Fruit fly (Drosophila melanogaster) whole organism, pupa: ENCODE results near the gene RpS5b.

Experiments
- CG10348 ChIP-seq: fragments of 200-800 bp; sonication (Bioruptor generic); IDR thresholded peaks from 2 replicates; pipeline ENCODE4 v1.3.6; 2022; ENCODE audit warnings: missing biosample characterization, missing genetic modification characterization
- CG12605 ChIP-seq: fragments of 200-800 bp; sonication (Bioruptor generic); IDR thresholded peaks from 2 replicates; pipeline ENCODE4 v1.3.6; 2022; ENCODE audit warnings: missing biosample characterization, missing genetic modification characterization
- CG13204 ChIP-seq: fragments of 200-800 bp; sonication (Bioruptor generic); optimal IDR thresholded peaks from 2 replicates; lab custom pipeline; 2018; ENCODE audit warnings: missing biosample characterization, mild to moderate bottlenecking, missing genetic modification characterization, moderate library complexity
- CG14655 ChIP-seq: fragments of 200-800 bp; sonication (Bioruptor generic); optimal IDR thresholded peaks from 3 replicates; lab custom pipeline; 2017; ENCODE audit warnings: mild to moderate bottlenecking, missing biosample characterization, missing genetic modification reagents, missing genetic modification characterization
- CG15710 ChIP-seq: fragments of 200-800 bp; sonication (Bioruptor generic); optimal IDR thresholded peaks from 2 replicates; lab custom pipeline; 2018; ENCODE audit warnings: missing biosample characterization, mild to moderate bottlenecking, missing genetic modification characterization, moderate library complexity
- CG17806 ChIP-seq: fragments of 200-800 bp; sonication (Bioruptor generic); optimal IDR thresholded peaks from 2 replicates; lab custom pipeline; 2018; ENCODE audit warnings: missing biosample characterization, mild to moderate bottlenecking, missing genetic modification characterization, moderate library complexity
- CG32121 ChIP-seq: fragments of 200-800 bp; sonication (Bioruptor generic); IDR thresholded peaks from 2 replicates; pipeline ENCODE4 v1.3.6; 2022; ENCODE audit warnings: missing biosample characterization, missing genetic modification characterization
- CG34367 ChIP-seq: fragments of 200-800 bp; sonication (Bioruptor generic); optimal IDR thresholded peaks from 2 replicates; lab custom pipeline; 2018; ENCODE audit warnings: missing biosample characterization, mild to moderate bottlenecking, missing genetic modification characterization
- CG4496 ChIP-seq: fragments of 200-800 bp; sonication (Bioruptor generic); IDR thresholded peaks from 3 replicates; pipeline ENCODE4 v1.3.6; 2022; ENCODE audit warnings: missing biosample characterization, missing genetic modification characterization
- CG8159 ChIP-seq: fragments of 200-800 bp; sonication (Bioruptor generic); optimal IDR thresholded peaks from 3 replicates; lab custom pipeline; 2018; ENCODE audit warnings: missing biosample characterization, mild to moderate bottlenecking, missing genetic modification characterization, moderate library complexity
- CG8301 ChIP-seq: fragments of 200-800 bp; sonication (Bioruptor generic); optimal IDR thresholded peaks from 2 replicates; lab custom pipeline; 2018; ENCODE audit warnings: missing biosample characterization, mild to moderate bottlenecking, missing genetic modification characterization
- CG9948 ChIP-seq: fragments of 200-800 bp; sonication (Bioruptor generic); optimal IDR thresholded peaks from 2 replicates; lab custom pipeline; 2018; ENCODE audit warnings: missing biosample characterization, mild to moderate bottlenecking, missing genetic modification characterization, moderate library complexity
- D1 ChIP-seq: fragments of 200-800 bp; sonication (Bioruptor generic); optimal IDR thresholded peaks from 2 replicates; lab custom pipeline; 2018; ENCODE audit warnings: missing biosample characterization, mild to moderate bottlenecking, missing genetic modification characterization, moderate library complexity
- EcR ChIP-seq: fragments of 200-800 bp; sonication (Bioruptor generic); optimal IDR thresholded peaks from 3 replicates; lab custom pipeline; 2019; ENCODE audit warnings: missing biosample characterization, missing genetic modification characterization, mild to moderate bottlenecking, moderate library complexity, missing genetic modification reagents
- Ets98B ChIP-seq: fragments of 200-800 bp; sonication (Bioruptor generic); IDR thresholded peaks from 2 replicates; pipeline ENCODE4 v1.3.6; 2022; ENCODE audit warnings: missing biosample characterization, missing genetic modification characterization
- Pif1A ChIP-seq: fragments of 200-800 bp; sonication (Bioruptor generic); optimal IDR thresholded peaks from 3 replicates; lab custom pipeline; 2016; ENCODE audit warnings: missing biosample characterization, missing genetic modification characterization
- Pif1B ChIP-seq: fragments of 200-800 bp; sonication (Bioruptor generic); optimal IDR thresholded peaks from 3 replicates; lab custom pipeline; 2016; ENCODE audit warnings: missing biosample characterization, missing genetic modification characterization
- Snoo ChIP-seq: fragments of 200-800 bp; sonication (Bioruptor generic); optimal IDR thresholded peaks from 3 replicates; lab custom pipeline; 2017; ENCODE audit warnings: missing biosample characterization, mild to moderate bottlenecking, missing genetic modification characterization, inconsistent platforms
- fd96Ca ChIP-seq: fragments of 200-800 bp; sonication (Bioruptor generic); IDR thresholded peaks from 3 replicates; pipeline ENCODE4 v1.3.6; 2022; ENCODE audit warnings: missing biosample characterization, missing genetic modification characterization
- gl ChIP-seq: fragments of 200-800 bp; sonication (Bioruptor generic); optimal IDR thresholded peaks from 2 replicates; lab custom pipeline; 2018; ENCODE audit warnings: missing biosample characterization, mild to moderate bottlenecking, missing genetic modification characterization
- rn ChIP-seq: fragments of 200-800 bp; sonication (Bioruptor generic); IDR thresholded peaks from 2 replicates; pipeline ENCODE4 v1.3.6; 2022; ENCODE audit warnings: missing biosample characterization, missing genetic modification characterization

RpS5b gene

dm6 chr3R:14886011-14886534 is 15.3 kb downstream of the RpS5b start, which contains the start of the genes Rrp6, CG33331 and CG33332:
Gene Rrp6 (minus strand): TSS chr3R:14886246.
Gene CG33331 (plus strand): TSS chr3R:14886456.
Gene CG33332 (plus strand): TSS chr3R:14886456.
- TF ChIP-seq gl (tag; lab: Kevin White, UChicago) (no peak), CG34367 (tag; lab: Kevin White, UChicago) (peak; percentile 62), CG4496 (GFP tag; lab: Robert Waterston, UW) (peak; percentile 61; the same call in 2 of the 3 replicates), CG8159 (tag; lab: Kevin White, UChicago) (peak; percentile 27), rn (GFP tag; lab: Robert Waterston, UW) (0 out of 2 replicates have a peak, but pooled peaks have one; percentile 10), CG17806 (tag; lab: Kevin White, UChicago) (peak; percentile 49), CG9948 (tag; lab: Kevin White, UChicago) (peak; percentile 54), CG8301 (no peak), Ets98B (GFP tag; lab: Robert Waterston, UW) (peak; percentile 57), CG13204 (GFP tag; lab: Kevin White, UChicago) (no peak), CG32121 (GFP tag; lab: Robert Waterston, UW) (peak; percentile 78), CG10348 (no peak), CG15710 (tag; lab: Kevin White, UChicago) (peak; percentile 69), Snoo (tag; lab: Kevin White, UChicago) (peak; percentile 46), Pif1A (GFP tag; lab: Kevin White, UChicago) (no peak)
- TF ChIP-seq, all 21 proteins: peak for 10

- TF ChIP-seq Snoo (tag; lab: Kevin White, UChicago), result no peak
- TF ChIP-seq CG17806 (tag; lab: Kevin White, UChicago), result no peak
- TF ChIP-seq Ets98B (GFP tag; lab: Robert Waterston, UW), result no peak
- TF ChIP-seq Pif1B, result no peak
- no peak for TF ChIP-seq CG32121 (GFP tag; lab: Robert Waterston, UW)
- TF ChIP-seq CG34367 (tag; lab: Kevin White, UChicago), result no peak
- TF ChIP-seq CG10348, result no peak
- no peak for TF ChIP-seq gl (tag; lab: Kevin White, UChicago)
- TF ChIP-seq CG4496 (GFP tag; lab: Robert Waterston, UW), result no peak
- TF ChIP-seq EcR, result no peak
- no peak for TF ChIP-seq CG12605 (GFP tag; lab: Robert Waterston, UW)
- no peak for TF ChIP-seq CG14655
- TF ChIP-seq CG8159 (tag; lab: Kevin White, UChicago), result no peak
- TF ChIP-seq rn (GFP tag; lab: Robert Waterston, UW), result no peak
- no peak for TF ChIP-seq CG15710 (tag; lab: Kevin White, UChicago)
- no peak for TF ChIP-seq CG9948 (tag; lab: Kevin White, UChicago)
- no peak for TF ChIP-seq fd96Ca (GFP tag; lab: Robert Waterston, UW)
- TF ChIP-seq Pif1A (GFP tag; lab: Kevin White, UChicago), result no peak
These were observed 20.5 kb downstream of the RpS5b start for dm6 chr3R:14880861-14881260.

- no peak for TF ChIP-seq CG8159 (tag; lab: Kevin White, UChicago)
- TF ChIP-seq D1 (tag; lab: Kevin White, UChicago), result no peak
- no peak for TF ChIP-seq CG15710 (tag; lab: Kevin White, UChicago)
- TF ChIP-seq CG9948 (tag; lab: Kevin White, UChicago), result no peak
- TF ChIP-seq Pif1B, result no peak
- no peak for TF ChIP-seq Snoo (tag; lab: Kevin White, UChicago)
- no peak for TF ChIP-seq CG4496 (GFP tag; lab: Robert Waterston, UW)
- TF ChIP-seq CG12605 (GFP tag; lab: Robert Waterston, UW), result no peak
- peak; percentile 29; the same call in 1 of the 2 replicates for TF ChIP-seq Ets98B (GFP tag; lab: Robert Waterston, UW)
- no peak for TF ChIP-seq fd96Ca (GFP tag; lab: Robert Waterston, UW)
- peak; percentile 53 for TF ChIP-seq CG32121 (GFP tag; lab: Robert Waterston, UW)
- no peak for TF ChIP-seq CG34367 (tag; lab: Kevin White, UChicago)
- TF ChIP-seq CG14655, result no peak
These were observed 22.0 kb downstream of the RpS5b start, which contains the start of gene CG3631 for dm6 chr3R:14879207-14879863. Gene CG3631 (plus strand): TSS chr3R:14879457.

- TF ChIP-seq CG10348, result no peak
- no peak for TF ChIP-seq CG12605 (GFP tag; lab: Robert Waterston, UW)
- no peak for TF ChIP-seq CG17806 (tag; lab: Kevin White, UChicago)
- no peak for TF ChIP-seq CG32121 (GFP tag; lab: Robert Waterston, UW)
- TF ChIP-seq CG13204 (GFP tag; lab: Kevin White, UChicago), result no peak
- TF ChIP-seq CG15710 (tag; lab: Kevin White, UChicago), result no peak
- TF ChIP-seq CG4496 (GFP tag; lab: Robert Waterston, UW), result no peak
- no peak for TF ChIP-seq D1 (tag; lab: Kevin White, UChicago)
- no peak for TF ChIP-seq EcR
These were observed 23.2 kb downstream of the RpS5b start for dm6 chr3R:14878145-14878544.

- TF ChIP-seq CG12605 (GFP tag; lab: Robert Waterston, UW) (peak; percentile 60; the same call in 1 of the 2 replicates), CG32121 (GFP tag; lab: Robert Waterston, UW) (no peak), CG15710 (tag; lab: Kevin White, UChicago) (no peak)
- TF ChIP-seq, all 21 proteins: peak for 1
These were observed 25.4 kb downstream of the RpS5b start for dm6 chr3R:14875965-14876331.
